Worm (Caenorhabditis elegans) whole organism, early embryonic: Measurements from ENCODE around the gene H11E01.3.

Experiments
- B0310.2 ChIP-seq: sonication (generic microtip); optimal IDR thresholded peaks from 2 replicates; lab custom pipeline; 2016; ENCODE audit warnings: mild to moderate bottlenecking, missing genetic modification characterization, missing compliant biosample characterization
- F13C5.2 ChIP-seq: sonication (generic microtip); optimal IDR thresholded peaks from 2 replicates; lab custom pipeline; 2017; ENCODE audit warnings: mild to moderate bottlenecking, missing genetic modification characterization, inconsistent platforms, missing compliant biosample characterization
- aly-1 ChIP-seq: sonication (generic microtip); optimal IDR thresholded peaks from 2 replicates; lab custom pipeline; 2016; ENCODE audit warnings: missing genetic modification characterization, missing compliant biosample characterization
- ama-1 ChIP-seq: fragments of 150-350 bp; optimal IDR thresholded peaks from 2 replicates; lab custom pipeline; 2014
- ceh-13 ChIP-seq: fragments of 200-800 bp; sonication (Bioruptor generic); optimal IDR thresholded peaks from 2 replicates; lab custom pipeline; 2018; ENCODE audit warnings: mild to moderate bottlenecking, missing genetic modification characterization, missing compliant biosample characterization
- ceh-36 ChIP-seq: sonication (generic microtip); optimal IDR thresholded peaks from 2 replicates; lab custom pipeline; 2016; ENCODE audit warnings: missing genetic modification characterization, inconsistent platforms, missing compliant biosample characterization
- ets-7 ChIP-seq: sonication (generic microtip); optimal IDR thresholded peaks from 2 replicates; lab custom pipeline; 2016; ENCODE audit warnings: missing genotype, missing genetic modification characterization, missing compliant biosample characterization
- flt-1 ChIP-seq: fragments of 200-800 bp; sonication (Bioruptor generic); IDR thresholded peaks from 2 replicates; pipeline ENCODE4 v1.3.6; 2022; ENCODE audit warnings: missing genetic modification characterization, missing compliant biosample characterization
- hmbx-1 ChIP-seq: sonication (generic microtip); optimal IDR thresholded peaks from 2 replicates; lab custom pipeline; 2016; ENCODE audit warnings: mild to moderate bottlenecking, missing genetic modification characterization, missing compliant biosample characterization
- hmg-4 ChIP-seq: fragments of 200-800 bp; sonication (Bioruptor generic); optimal IDR thresholded peaks from 2 replicates; lab custom pipeline; 2018; ENCODE audit warnings: mild to moderate bottlenecking, missing genetic modification characterization, missing compliant biosample characterization
- hnd-1 ChIP-seq: sonication (generic microtip); optimal IDR thresholded peaks from 2 replicates; lab custom pipeline; 2016; ENCODE audit warnings: missing genetic modification characterization, missing compliant biosample characterization
- pes-1 ChIP-seq: fragments of 200-800 bp; sonication (Bioruptor generic); IDR thresholded peaks from 2 replicates; pipeline ENCODE4 v1.3.6; 2022; ENCODE audit warnings: missing genetic modification reagents, missing genetic modification characterization, missing compliant biosample characterization
- scrt-1 ChIP-seq: fragments of 200-800 bp; sonication (Bioruptor generic); IDR thresholded peaks from 2 replicates; pipeline ENCODE4 v1.3.6; 2022; ENCODE audit warnings: missing genetic modification characterization, missing compliant biosample characterization
- sea-1 ChIP-seq: fragments of 200-800 bp; sonication (Bioruptor generic); conservative IDR thresholded peaks from 2 replicates; pipeline ENCODE4 v1.3.6; 2022; ENCODE audit warnings: missing genetic modification characterization, missing compliant biosample characterization
- tbx-11 ChIP-seq: fragments of 200-800 bp; sonication (Bioruptor generic); IDR thresholded peaks from 2 replicates; pipeline ENCODE4 v1.3.6; 2022; ENCODE audit warnings: missing genetic modification characterization, missing compliant biosample characterization
- tbx-37 ChIP-seq: fragments of 200-800 bp; sonication (Bioruptor generic); conservative IDR thresholded peaks from 2 replicates; pipeline ENCODE4 v1.3.6; 2022; ENCODE audit warnings: missing genetic modification reagents, missing genetic modification characterization, missing compliant biosample characterization
- tra-4 ChIP-seq: sonication (generic microtip); optimal IDR thresholded peaks from 2 replicates; lab custom pipeline; 2017; ENCODE audit warnings: missing genetic modification characterization, missing compliant biosample characterization

H11E01.3 gene

ce11 chrX:1604606-1605005, at the start of gene H11E01.3:
Gene H11E01.3, plus strand, starts transcription at chrX:1604906.
- TF ChIP-seq pes-1 (no peak), ama-1 (lab: Kevin White, UChicago) (no peak), ets-7 (tag; lab: Kevin White, UChicago) (no peak), hmbx-1 (tag; lab: Kevin White, UChicago) (no peak), sea-1 (GFP tag; lab: Robert Waterston, UW) (no peak), aly-1 (tag; lab: Kevin White, UChicago) (no peak)

ce11 chrX:1556917-1557316, 47.8 kb upstream of the H11E01.3 start:
- TF ChIP-seq hnd-1 (tag; lab: Kevin White, UChicago) (no peak), hmg-4 (GFP tag; lab: Kevin White, UChicago) (no peak), ceh-13 (GFP tag; lab: Kevin White, UChicago) (no peak), tra-4 (tag; lab: Kevin White, UChicago) (no peak), ceh-36 (tag; lab: Kevin White, UChicago) (no peak), ets-7 (tag; lab: Kevin White, UChicago) (no peak), aly-1 (tag; lab: Kevin White, UChicago) (no peak)

ce11 chrX:1568377-1568776, 36.3 kb upstream of the H11E01.3 start, which contains the start of gene H02F09.3:
Gene H02F09.3, plus strand, starts transcription at chrX:1568677.
- TF ChIP-seq hmbx-1 (tag; lab: Kevin White, UChicago) = no peak

- TF ChIP-seq tbx-37 (GFP tag; lab: Robert Waterston, UW) = no peak
- no peak for TF ChIP-seq flt-1 (GFP tag; lab: Robert Waterston, UW)
- TF ChIP-seq scrt-1 (GFP tag; lab: Robert Waterston, UW) = no peak
- TF ChIP-seq ceh-13 (GFP tag; lab: Kevin White, UChicago) = no peak
- no peak for TF ChIP-seq ceh-36 (tag; lab: Kevin White, UChicago)
- no peak for TF ChIP-seq B0310.2 (tag; lab: Kevin White, UChicago)
- no peak for TF ChIP-seq F13C5.2 (tag; lab: Kevin White, UChicago)
- TF ChIP-seq pes-1 = no peak
- no peak for TF ChIP-seq ama-1 (lab: Kevin White, UChicago)
- TF ChIP-seq tbx-11 = no peak
- TF ChIP-seq tra-4 (tag; lab: Kevin White, UChicago) = no peak
- no peak for TF ChIP-seq ets-7 (tag; lab: Kevin White, UChicago)
- TF ChIP-seq aly-1 (tag; lab: Kevin White, UChicago) = no peak
- TF ChIP-seq hmg-4 (GFP tag; lab: Kevin White, UChicago) = no peak
- TF ChIP-seq sea-1 (GFP tag; lab: Robert Waterston, UW) = no peak
- no peak for TF ChIP-seq hmbx-1 (tag; lab: Kevin White, UChicago)
- no peak for TF ChIP-seq hnd-1 (tag; lab: Kevin White, UChicago)
These were observed 32.8 kb upstream of the H11E01.3 start, which contains the start of gene H02F09.2 for ce11 chrX:1571949-1572348. Gene H02F09.2, plus strand, starts transcription at chrX:1572249.

ce11 chrX:1576337-1576736, 28.4 kb upstream of the H11E01.3 start, which contains the start of gene wrt-9:
Gene wrt-9, plus strand, starts transcription at chrX:1576637.
- no peak for TF ChIP-seq pes-1
- TF ChIP-seq ets-7 (tag; lab: Kevin White, UChicago) = no peak
- no peak for TF ChIP-seq tbx-37 (GFP tag; lab: Robert Waterston, UW)
- TF ChIP-seq flt-1 (GFP tag; lab: Robert Waterston, UW) = no peak
- TF ChIP-seq B0310.2 (tag; lab: Kevin White, UChicago) = no peak
- no peak for TF ChIP-seq scrt-1 (GFP tag; lab: Robert Waterston, UW)
- no peak for TF ChIP-seq hmbx-1 (tag; lab: Kevin White, UChicago)
- no peak for TF ChIP-seq tra-4 (tag; lab: Kevin White, UChicago)
- no peak for TF ChIP-seq aly-1 (tag; lab: Kevin White, UChicago)
- no peak for TF ChIP-seq F13C5.2 (tag; lab: Kevin White, UChicago)
- TF ChIP-seq tbx-11 = no peak
- TF ChIP-seq ceh-36 (tag; lab: Kevin White, UChicago) = no peak
- no peak for TF ChIP-seq hmg-4 (GFP tag; lab: Kevin White, UChicago)
- no peak for TF ChIP-seq ama-1 (lab: Kevin White, UChicago)
- TF ChIP-seq ceh-13 (GFP tag; lab: Kevin White, UChicago) = no peak
- no peak for TF ChIP-seq hnd-1 (tag; lab: Kevin White, UChicago)
- TF ChIP-seq sea-1 (GFP tag; lab: Robert Waterston, UW) = no peak

- TF ChIP-seq F13C5.2 (tag; lab: Kevin White, UChicago) = peak; percentile 5
- TF ChIP-seq hmg-4 (GFP tag; lab: Kevin White, UChicago) = peak; percentile 36
- TF ChIP-seq ets-7 (tag; lab: Kevin White, UChicago) = no peak
- TF ChIP-seq ceh-36 (tag; lab: Kevin White, UChicago) = peak; percentile 8
- 0 out of 2 replicates have a peak, but pooled peaks have one; percentile 50 for TF ChIP-seq sea-1 (GFP tag; lab: Robert Waterston, UW)
- TF ChIP-seq tbx-11 = no peak
These were observed 26.0 kb upstream of the H11E01.3 start for ce11 chrX:1578682-1579081.

- TF ChIP-seq B0310.2 (tag; lab: Kevin White, UChicago) (no peak), tbx-11 (no peak)
These were observed 20.7 kb upstream of the H11E01.3 start for ce11 chrX:1583980-1584379.

ce11 chrX:1587082-1587481, 17.6 kb upstream of the H11E01.3 start:
- TF ChIP-seq ceh-13 (GFP tag; lab: Kevin White, UChicago) = no peak
- TF ChIP-seq pes-1 = no peak
- TF ChIP-seq aly-1 (tag; lab: Kevin White, UChicago) = no peak
- no peak for TF ChIP-seq hmbx-1 (tag; lab: Kevin White, UChicago)
- TF ChIP-seq ets-7 (tag; lab: Kevin White, UChicago) = no peak
- TF ChIP-seq hmg-4 (GFP tag; lab: Kevin White, UChicago) = no peak
- TF ChIP-seq B0310.2 (tag; lab: Kevin White, UChicago) = no peak
- TF ChIP-seq F13C5.2 (tag; lab: Kevin White, UChicago) = no peak
- TF ChIP-seq sea-1 (GFP tag; lab: Robert Waterston, UW) = no peak
- TF ChIP-seq ceh-36 (tag; lab: Kevin White, UChicago) = no peak
- no peak for TF ChIP-seq scrt-1 (GFP tag; lab: Robert Waterston, UW)
- TF ChIP-seq hnd-1 (tag; lab: Kevin White, UChicago) = no peak
- TF ChIP-seq ama-1 (lab: Kevin White, UChicago) = no peak
- no peak for TF ChIP-seq tbx-11
- TF ChIP-seq tra-4 (tag; lab: Kevin White, UChicago) = no peak
- TF ChIP-seq flt-1 (GFP tag; lab: Robert Waterston, UW) = no peak
- TF ChIP-seq tbx-37 (GFP tag; lab: Robert Waterston, UW) = no peak
